Worm (Caenorhabditis elegans) whole organism, L2 larva: ENCODE data around the gene ife-5.

ENCODE experiments used
- ZK546.5 ChIP-seq: sonication (generic microtip); optimal IDR thresholded peaks from 2 replicates; lab custom pipeline; 2017; ENCODE audit warnings: missing biosample characterization, missing genetic modification characterization
- aly-2 ChIP-seq: fragments of 150-350 bp; optimal IDR thresholded peaks from 2 replicates; lab custom pipeline; 2014; ENCODE audit warnings: missing biosample characterization, missing genetic modification characterization
- blmp-1 ChIP-seq: sonication (generic microtip); optimal IDR thresholded peaks from 2 replicates; lab custom pipeline; 2017; ENCODE audit warnings: missing genetic modification characterization, mild to moderate bottlenecking, missing compliant biosample characterization, antibody characterized with exemption, moderate library complexity; ENCODE audit not compliant: insufficient read depth
- mdl-1 ChIP-seq, 2 experiments: fragments of 150-350 bp in 1 of 2; sonication (generic microtip) in 1 of 2; optimal IDR thresholded peaks; 2 replicates each; lab custom pipeline; 2017; ENCODE audit warnings: missing biosample characterization in 2 of 2, missing genetic modification characterization in 2 of 2

ce11 chrII:12239449-12239848 is 41.0 kb upstream of the ife-5 start:
- TF ChIP-seq blmp-1 (tag; lab: Kevin White, UChicago) (peak; percentile 96), mdl-1 (tag; optimal IDR thresholded peaks at IDR 0.05; lab: Kevin White, UChicago) (no peak), aly-2 (tag; lab: Kevin White, UChicago) (no peak), ZK546.5 (tag; lab: Kevin White, UChicago) (no peak)
